Fruit fly (Drosophila melanogaster): ENCODE results near the gene CG17233.

- TF ChIP-seq Sin3A (optimal IDR thresholded peaks at IDR 0.05) (no peak), ttk (optimal IDR thresholded peaks at IDR 0.05) (no peak), psq (optimal IDR thresholded peaks at IDR 0.05) (no peak), h (optimal IDR thresholded peaks at IDR 0.05) (no peak)
Observed at dm6 chr3L:20205946-20206345, 35.8 kb downstream of the CG17233 start, which contains the start of gene CG7290.

All from Kc167 (cell line).